Worm (Caenorhabditis elegans): ENCODE data around the gene H10E21.5.

H10E21.5 gene

DNA sequence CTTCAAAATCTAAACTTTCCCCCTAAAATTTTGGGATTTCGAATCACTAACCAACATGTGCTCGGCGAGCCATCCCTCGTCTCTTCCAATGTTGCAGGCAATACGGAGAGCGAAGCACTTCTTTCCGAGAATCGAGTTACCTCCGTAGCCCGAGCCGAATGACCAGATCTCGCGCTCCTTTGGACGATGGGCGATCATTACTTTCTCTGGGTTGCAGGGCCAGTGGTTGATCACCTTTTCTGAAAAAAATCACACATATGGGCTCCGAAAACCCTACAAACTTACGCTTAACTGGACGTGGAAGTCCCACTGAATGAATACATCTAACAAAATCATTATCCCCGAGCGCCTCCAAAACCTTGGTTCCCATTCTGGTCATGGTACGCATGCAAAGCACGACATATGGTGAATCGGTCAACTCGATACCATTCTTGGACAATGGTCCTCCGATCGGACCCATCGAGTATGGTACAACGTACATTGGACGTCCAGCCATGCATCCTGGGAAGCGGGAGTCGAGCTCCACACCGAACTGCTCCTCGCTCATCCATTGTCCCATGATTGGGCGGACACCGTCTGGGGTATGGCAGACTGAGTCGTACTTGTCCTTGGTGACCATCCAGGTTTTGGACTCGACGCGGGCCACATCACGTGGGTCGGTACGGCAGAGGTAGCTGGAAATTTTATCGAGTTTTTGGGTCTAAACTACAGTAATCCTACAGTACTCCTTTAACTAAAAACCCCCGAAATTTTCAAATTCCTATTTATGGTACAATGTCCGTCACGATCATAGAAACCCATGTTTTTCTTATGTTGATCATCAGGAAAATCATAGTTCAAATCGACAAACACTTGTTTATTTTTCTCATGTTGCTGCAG is 41.2 kb upstream of the H10E21.5 start:
- TF ChIP-seq M03D4.4 (tag; optimal IDR thresholded peaks at IDR 0.05) (no peak), bed-3 (GFP tag; optimal IDR thresholded peaks at IDR 0.05) (no peak), tbx-8 (GFP tag; optimal IDR thresholded peaks at IDR 0.05) (no peak), cnd-1 (tag; optimal IDR thresholded peaks at IDR 0.05) (no peak)

DNA sequence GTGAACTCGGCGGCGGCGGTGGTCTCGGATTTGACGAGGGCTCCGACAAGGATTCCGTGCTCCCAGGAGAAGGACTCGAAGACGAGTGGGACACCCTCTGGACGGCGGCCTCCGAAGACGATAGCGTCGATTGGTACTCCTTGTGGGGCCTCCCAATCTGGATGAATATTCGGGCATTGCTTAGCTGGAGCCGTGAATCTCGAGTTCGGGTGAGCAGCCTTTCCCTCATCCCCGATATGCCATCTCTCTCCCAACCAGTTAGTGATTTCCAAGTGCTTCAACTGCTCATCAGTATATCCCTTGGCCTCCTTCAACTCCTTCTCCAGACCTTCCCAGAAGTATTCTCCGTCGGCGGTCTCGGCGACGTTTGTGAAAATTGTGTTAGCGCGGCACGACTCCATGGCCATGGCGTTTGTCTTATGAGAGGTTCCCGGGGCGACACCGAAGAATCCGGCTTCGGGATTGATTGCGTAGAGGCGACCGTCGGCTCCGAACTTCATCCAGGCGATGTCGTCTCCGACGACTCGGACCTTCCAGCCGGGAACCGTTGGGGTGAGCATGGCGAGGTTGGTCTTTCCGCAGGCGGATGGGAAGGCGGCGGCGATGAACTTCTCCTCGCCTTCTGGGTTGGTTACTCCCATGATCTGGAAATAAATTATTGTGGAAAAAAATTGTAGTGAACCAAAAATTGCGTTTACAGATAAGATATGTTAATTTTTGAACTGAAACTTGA is 40.0 kb upstream of the H10E21.5 start:
- TF ChIP-seq blmp-1 (tag; optimal IDR thresholded peaks at IDR 0.05) (no peak), unc-62 (GFP tag; optimal IDR thresholded peaks at IDR 0.05) (no peak), flh-1 (GFP tag; optimal IDR thresholded peaks at IDR 0.05) (no peak), ceh-43 (GFP tag; optimal IDR thresholded peaks at IDR 0.05) (no peak)

DNA sequence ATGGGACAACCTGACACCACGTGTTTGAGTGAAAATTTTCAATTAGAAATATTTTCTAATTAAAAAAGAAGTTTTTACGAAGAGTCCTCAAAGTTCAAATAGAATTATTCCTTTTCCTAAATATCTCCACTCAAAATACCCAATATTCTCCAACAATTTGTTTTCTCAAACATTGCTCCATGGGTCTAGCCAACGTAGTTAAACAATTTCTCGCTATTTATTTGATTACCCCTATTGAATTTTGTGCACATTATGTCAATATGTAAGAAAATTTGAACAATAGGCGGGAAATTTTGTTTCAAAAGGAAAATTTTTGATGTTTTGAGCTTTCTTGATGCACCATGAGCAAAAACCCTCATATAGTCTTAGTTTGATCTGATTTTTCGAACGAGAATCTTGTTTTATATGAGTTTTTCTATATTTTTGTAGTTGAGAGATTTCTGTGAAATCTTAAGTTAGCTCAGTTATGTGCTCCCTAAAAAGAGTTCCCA is 38.7 kb upstream of the H10E21.5 start:
- peak; percentile 68 for TF ChIP-seq ces-1 (GFP tag; optimal IDR thresholded peaks at IDR 0.05)
- TF ChIP-seq tbx-8 (GFP tag; optimal IDR thresholded peaks at IDR 0.05) = no peak

ce11 chrIII:61045-61444 is 37.3 kb upstream of the H10E21.5 start, which contains the start of gene btb-5:
btb-5 (minus strand) TSS chrIII:61145.
- no peak for TF ChIP-seq sptf-1 (tag; optimal IDR thresholded peaks at IDR 0.05)
- no peak for TF ChIP-seq tbx-8 (GFP tag; optimal IDR thresholded peaks at IDR 0.05)
- TF ChIP-seq nhr-76 (tag; optimal IDR thresholded peaks at IDR 0.05) = no peak
- TF ChIP-seq mls-2 (tag; optimal IDR thresholded peaks at IDR 0.05) = no peak
- no peak for TF ChIP-seq nhr-28 (tag; optimal IDR thresholded peaks at IDR 0.05)
- TF ChIP-seq ceh-39 (tag; optimal IDR thresholded peaks at IDR 0.05) = no peak
- TF ChIP-seq nhr-237 (tag; optimal IDR thresholded peaks at IDR 0.05) = no peak
- TF ChIP-seq mep-1 (tag; optimal IDR thresholded peaks at IDR 0.05) = no peak
- no peak for TF ChIP-seq ztf-11 (tag; optimal IDR thresholded peaks at IDR 0.05)
- no peak for TF ChIP-seq ceh-43 (GFP tag; optimal IDR thresholded peaks at IDR 0.05)
- TF ChIP-seq ces-1 (GFP tag; optimal IDR thresholded peaks at IDR 0.05) = no peak
- no peak for TF ChIP-seq zip-8 (tag; optimal IDR thresholded peaks at IDR 0.05)
- TF ChIP-seq elt-1 (tag; optimal IDR thresholded peaks at IDR 0.05; ENCODE audit: borderline replicate concordance, insufficient read depth) = no peak
- no peak for TF ChIP-seq unc-39 (tag; optimal IDR thresholded peaks at IDR 0.05)
- no peak for TF ChIP-seq hlh-1 (tag; optimal IDR thresholded peaks at IDR 0.05)
- TF ChIP-seq nhr-2 (tag; optimal IDR thresholded peaks at IDR 0.05) = no peak

DNA sequence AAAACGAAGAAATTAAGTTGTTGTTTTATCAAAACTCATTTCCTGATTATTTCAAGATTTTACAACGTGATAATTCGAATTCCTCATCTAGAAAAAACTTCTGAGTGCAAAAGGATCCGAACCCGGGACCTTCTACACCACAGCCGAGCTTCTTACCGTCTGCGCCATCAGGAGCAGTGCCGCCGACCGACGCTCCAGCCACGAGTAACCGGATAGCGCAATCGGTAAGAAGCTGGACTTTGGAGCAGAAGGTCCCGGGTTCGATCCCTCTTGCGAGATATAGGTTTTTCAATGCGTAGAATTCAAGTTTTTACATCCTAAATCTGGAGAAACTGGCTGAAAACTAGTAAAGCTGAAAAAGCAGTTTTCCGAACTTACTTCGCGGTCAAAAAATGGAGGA is 29.9 kb upstream of the H10E21.5 start:
- no peak for TF ChIP-seq mls-2 (tag; optimal IDR thresholded peaks at IDR 0.05)
- TF ChIP-seq ceh-39 (tag; optimal IDR thresholded peaks at IDR 0.05) = no peak
- no peak for TF ChIP-seq bed-3 (GFP tag; optimal IDR thresholded peaks at IDR 0.05)
- TF ChIP-seq sptf-1 (tag; optimal IDR thresholded peaks at IDR 0.05) = no peak
- TF ChIP-seq elt-1 (tag; optimal IDR thresholded peaks at IDR 0.05; ENCODE audit: borderline replicate concordance, insufficient read depth) = no peak
- no peak for TF ChIP-seq ces-1 (GFP tag; optimal IDR thresholded peaks at IDR 0.05)
- no peak for TF ChIP-seq ztf-11 (tag; optimal IDR thresholded peaks at IDR 0.05)
- no peak for TF ChIP-seq cnd-1 (tag; optimal IDR thresholded peaks at IDR 0.05)
- TF ChIP-seq unc-39 (tag; optimal IDR thresholded peaks at IDR 0.05) = no peak
- TF ChIP-seq M03D4.4 (tag; optimal IDR thresholded peaks at IDR 0.05) = no peak
- TF ChIP-seq ceh-83 (GFP tag; optimal IDR thresholded peaks at IDR 0.05) = no peak
- no peak for TF ChIP-seq mab-5 (tag; optimal IDR thresholded peaks at IDR 0.05)

DNA sequence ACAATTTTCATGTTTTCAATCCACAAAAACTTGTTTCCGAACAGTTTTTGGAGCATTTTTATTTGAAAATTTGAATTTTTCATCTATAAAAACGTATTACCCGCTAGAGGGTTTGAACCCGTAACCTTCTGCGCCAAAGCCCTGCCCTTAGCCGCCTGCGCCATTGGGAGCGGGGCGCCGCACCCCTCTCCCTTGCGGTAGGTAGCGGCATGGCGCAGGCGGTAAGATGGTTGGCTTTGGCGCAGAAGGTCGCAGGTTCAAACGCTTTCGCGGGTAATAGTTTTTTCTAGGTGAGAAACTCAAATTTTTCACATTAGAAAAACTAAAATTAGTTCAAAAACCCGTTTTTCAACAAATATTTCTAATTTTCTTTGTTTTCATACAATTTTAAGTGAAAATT is 27.9 kb upstream of the H10E21.5 start:
- TF ChIP-seq mep-1 (tag; optimal IDR thresholded peaks at IDR 0.05) (no peak), mls-2 (tag; optimal IDR thresholded peaks at IDR 0.05) (no peak), snpc-4 (tag; optimal IDR thresholded peaks at IDR 0.05) (no peak), sem-2 (GFP tag; optimal IDR thresholded peaks at IDR 0.05) (no peak), unc-62 (GFP tag; optimal IDR thresholded peaks at IDR 0.05) (no peak), M03D4.4 (tag; optimal IDR thresholded peaks at IDR 0.05) (no peak), unc-120 (tag; optimal IDR thresholded peaks at IDR 0.05; ENCODE audit: poor library complexity, severe bottlenecking) (no peak), nhr-12 (tag; optimal IDR thresholded peaks at IDR 0.05) (no peak), nhr-237 (tag; optimal IDR thresholded peaks at IDR 0.05) (no peak), sptf-1 (tag; optimal IDR thresholded peaks at IDR 0.05) (no peak)
